Worm (Caenorhabditis elegans): ENCODE data around the gene tsp-3.

ce11 chrIII:13258163-13258562 lies 45.7 kb downstream of the tsp-3 start:
- no peak for TF ChIP-seq zag-1 (tag; optimal IDR thresholded peaks at IDR 0.05)
- TF ChIP-seq ceh-16 (tag; optimal IDR thresholded peaks at IDR 0.05): no peak
- TF ChIP-seq mdl-1 (tag; optimal IDR thresholded peaks at IDR 0.05): no peak
- no peak for TF ChIP-seq egl-27 (tag; optimal IDR thresholded peaks at IDR 0.05)
- no peak for TF ChIP-seq nhr-77 (tag; optimal IDR thresholded peaks at IDR 0.05)
